Worm (Caenorhabditis elegans) whole organism, L4 larva: ENCODE data around the gene mdt-28.

Source experiments
- F49E8.2 ChIP-seq: sonication (generic microtip); optimal IDR thresholded peaks from 2 replicates; lab custom pipeline; 2016; ENCODE audit warnings: missing compliant biosample characterization, mild to moderate bottlenecking, missing genetic modification characterization, borderline replicate concordance
- ama-1 ChIP-seq: fragments of 150-350 bp; optimal IDR thresholded peaks from 2 replicates; lab custom pipeline; 2014; ENCODE audit warnings: inconsistent platforms, mixed read lengths
- dpl-1 ChIP-seq: fragments of 150-350 bp; optimal IDR thresholded peaks from 2 replicates; lab custom pipeline; 2014; ENCODE audit warnings: missing biosample characterization, missing genetic modification reagents, missing genetic modification characterization
- hlh-30 ChIP-seq: sonication (generic microtip); optimal IDR thresholded peaks from 2 replicates; lab custom pipeline; 2017; ENCODE audit warnings: antibody characterized with exemption, mild to moderate bottlenecking, missing genetic modification characterization, missing compliant biosample characterization; ENCODE audit not compliant: insufficient read depth
- lin-13 ChIP-seq: fragments of 150-350 bp; optimal IDR thresholded peaks from 2 replicates; lab custom pipeline; 2014; ENCODE audit warnings: missing biosample characterization, missing genetic modification reagents, missing genetic modification characterization
- mdt-29 ChIP-seq: fragments of 200-800 bp; sonication (Bioruptor generic); IDR thresholded peaks from 2 replicates; pipeline ENCODE4 v1.3.6; 2022; ENCODE audit warnings: missing genetic modification reagents, missing genetic modification characterization, missing compliant biosample characterization
- nhr-76 ChIP-seq: fragments of 150-350 bp; optimal IDR thresholded peaks from 2 replicates; lab custom pipeline; 2014; ENCODE audit warnings: missing biosample characterization, missing genetic modification characterization
- snpc-4 ChIP-seq: fragments of 150-350 bp; optimal IDR thresholded peaks from 2 replicates; lab custom pipeline; 2014; ENCODE audit warnings: missing biosample characterization, missing genetic modification characterization
- unc-39 ChIP-seq: sonication (generic microtip); optimal IDR thresholded peaks from 2 replicates; lab custom pipeline; 2017; ENCODE audit warnings: missing biosample characterization, missing genetic modification characterization
- ztf-11 ChIP-seq: fragments of 150-350 bp; optimal IDR thresholded peaks from 2 replicates; lab custom pipeline; 2014; ENCODE audit warnings: missing biosample characterization, missing genetic modification characterization
- ztf-7 ChIP-seq: fragments of 150-350 bp; optimal IDR thresholded peaks from 2 replicates; lab custom pipeline; 2014; ENCODE audit warnings: missing biosample characterization, missing genetic modification characterization

DNA sequence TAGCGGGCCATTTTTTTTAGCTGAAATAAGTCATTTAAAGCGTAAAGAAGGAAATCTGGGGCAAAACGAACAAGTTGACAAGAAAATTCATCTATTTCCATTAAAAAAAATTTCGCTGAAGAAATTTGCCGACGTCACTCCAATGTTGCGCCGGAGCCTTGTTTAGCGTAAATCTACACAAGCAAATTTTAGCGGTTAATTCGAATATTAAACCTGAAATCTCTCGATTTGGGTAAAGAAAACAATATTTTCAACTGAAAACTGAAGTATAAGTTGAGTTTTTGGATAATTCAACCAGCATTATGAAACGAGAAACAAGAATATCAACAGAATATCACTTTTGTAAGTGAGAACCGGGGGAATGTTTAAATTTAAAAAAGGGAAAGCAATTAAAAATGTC is 3.2 kb upstream of the mdt-28 start, which contains the start of gene F28F8.9:
- no peak for TF ChIP-seq lin-13 (GFP tag; lab: Kevin White, UChicago)
- no peak for TF ChIP-seq F49E8.2 (tag; lab: Kevin White, UChicago)
- TF ChIP-seq nhr-76 (tag; lab: Kevin White, UChicago), result no peak
- TF ChIP-seq dpl-1 (GFP tag; lab: Kevin White, UChicago), result peak; percentile 89
- TF ChIP-seq ama-1 (lab: Kevin White, UChicago), result no peak
- TF ChIP-seq snpc-4 (tag; lab: Kevin White, UChicago), result no peak
- TF ChIP-seq ztf-7 (tag; lab: Kevin White, UChicago), result no peak
- no peak for TF ChIP-seq unc-39 (tag; lab: Kevin White, UChicago)
- no peak for TF ChIP-seq ztf-11
- no peak for TF ChIP-seq mdt-29 (GFP tag; lab: Robert Waterston, UW)
- peak; percentile 30 for TF ChIP-seq hlh-30 (tag; lab: Kevin White, UChicago)
